Worm (Caenorhabditis elegans) whole organism, late embryonic: ENCODE results near the gene wbp-2.

Source experiments
- C08G9.2 ChIP-seq: sonication (generic microtip); optimal IDR thresholded peaks from 2 replicates; lab custom pipeline; 2016; ENCODE audit warnings: mild to moderate bottlenecking, missing genetic modification characterization, moderate library complexity, missing compliant biosample characterization
- F13H6.1 ChIP-seq: sonication (generic microtip); optimal IDR thresholded peaks from 2 replicates; lab custom pipeline; 2016; ENCODE audit warnings: missing genetic modification characterization, missing compliant biosample characterization
- K09A11.1 ChIP-seq: sonication (generic microtip); optimal IDR thresholded peaks from 2 replicates; lab custom pipeline; 2017; ENCODE audit warnings: antibody characterized with exemption, mild to moderate bottlenecking, missing genetic modification characterization, missing compliant biosample characterization; ENCODE audit not compliant: insufficient read depth
- ahr-1 ChIP-seq: sonication (generic microtip); optimal IDR thresholded peaks from 2 replicates; lab custom pipeline; 2016; ENCODE audit warnings: missing genetic modification characterization, missing compliant biosample characterization
- ama-1 ChIP-seq: fragments of 150-350 bp; optimal IDR thresholded peaks from 2 replicates; lab custom pipeline; 2014
- ceh-14 ChIP-seq: sonication (generic microtip); optimal IDR thresholded peaks from 2 replicates; lab custom pipeline; 2016; ENCODE audit warnings: missing genotype, missing genetic modification characterization, missing compliant biosample characterization
- ceh-2 ChIP-seq: sonication (generic microtip); optimal IDR thresholded peaks from 2 replicates; lab custom pipeline; 2016; ENCODE audit warnings: missing genotype, missing genetic modification characterization, missing compliant biosample characterization
- ceh-22 ChIP-seq: sonication (generic microtip); optimal IDR thresholded peaks from 2 replicates; lab custom pipeline; 2017; ENCODE audit warnings: missing biosample characterization, missing genetic modification characterization
- ceh-30 ChIP-seq: fragments of 150-350 bp; optimal IDR thresholded peaks from 2 replicates; lab custom pipeline; 2014; ENCODE audit warnings: missing biosample characterization, missing genetic modification characterization
- ceh-34 ChIP-seq: sonication (generic microtip); optimal IDR thresholded peaks from 2 replicates; lab custom pipeline; 2016; ENCODE audit warnings: mild to moderate bottlenecking, missing genetic modification characterization, missing compliant biosample characterization
- ceh-45 ChIP-seq: fragments of 200-800 bp; sonication (Bioruptor generic); IDR thresholded peaks from 2 replicates; pipeline ENCODE4 v1.3.6; 2022; ENCODE audit warnings: missing genetic modification reagents, missing genetic modification characterization, missing compliant biosample characterization
- ceh-6 ChIP-seq: fragments of 200-800 bp; sonication (Bioruptor generic); optimal IDR thresholded peaks from 2 replicates; lab custom pipeline; 2018; ENCODE audit warnings: mild to moderate bottlenecking, missing genetic modification characterization, missing compliant biosample characterization
- che-1 ChIP-seq: sonication (generic microtip); optimal IDR thresholded peaks from 2 replicates; lab custom pipeline; 2016; ENCODE audit warnings: mild to moderate bottlenecking, missing genetic modification characterization, missing compliant biosample characterization
- dve-1 ChIP-seq: sonication (generic microtip); optimal IDR thresholded peaks from 2 replicates; lab custom pipeline; 2017; ENCODE audit warnings: antibody characterized with exemption, mild to moderate bottlenecking, missing genetic modification characterization, missing compliant biosample characterization
- elt-2 ChIP-seq: sonication (generic microtip); optimal IDR thresholded peaks from 2 replicates; lab custom pipeline; 2016; ENCODE audit warnings: missing genetic modification reagents, missing genetic modification characterization, missing compliant biosample characterization
- ets-4 ChIP-seq: sonication (generic microtip); optimal IDR thresholded peaks from 2 replicates; lab custom pipeline; 2016; ENCODE audit warnings: missing genetic modification characterization, missing compliant biosample characterization
- fax-1 ChIP-seq: sonication (generic microtip); optimal IDR thresholded peaks from 2 replicates; lab custom pipeline; 2016; ENCODE audit warnings: missing genotype, missing genetic modification characterization, missing compliant biosample characterization
- fkh-10 ChIP-seq: fragments of 150-350 bp; optimal IDR thresholded peaks from 2 replicates; lab custom pipeline; 2014; ENCODE audit warnings: missing biosample characterization, missing genetic modification reagents, missing genetic modification characterization
- fkh-6 ChIP-seq: sonication (generic microtip); optimal IDR thresholded peaks from 2 replicates; lab custom pipeline; 2016; ENCODE audit warnings: missing genetic modification characterization, missing compliant biosample characterization
- hlh-15 ChIP-seq: sonication (generic microtip); optimal IDR thresholded peaks from 2 replicates; lab custom pipeline; 2016; ENCODE audit warnings: missing genetic modification characterization, missing compliant biosample characterization
- madf-2 ChIP-seq: sonication (generic microtip); optimal IDR thresholded peaks from 2 replicates; lab custom pipeline; 2017; ENCODE audit warnings: missing genetic modification characterization, missing compliant biosample characterization
- mec-3 ChIP-seq: sonication (generic microtip); optimal IDR thresholded peaks from 2 replicates; lab custom pipeline; 2016; ENCODE audit warnings: borderline replicate concordance, missing genetic modification characterization, missing compliant biosample characterization
- nfya-1 ChIP-seq: sonication (generic microtip); optimal IDR thresholded peaks from 2 replicates; lab custom pipeline; 2017; ENCODE audit warnings: missing genetic modification characterization, mild to moderate bottlenecking, missing compliant biosample characterization, antibody characterized with exemption, moderate library complexity
- nhr-11 ChIP-seq: fragments of 150-350 bp; optimal IDR thresholded peaks from 2 replicates; lab custom pipeline; 2014; ENCODE audit warnings: missing biosample characterization, missing genetic modification characterization
- nhr-232 ChIP-seq: sonication (generic microtip); optimal IDR thresholded peaks from 2 replicates; lab custom pipeline; 2016; ENCODE audit warnings: missing genetic modification characterization, missing compliant biosample characterization
- pag-3 ChIP-seq: sonication (generic microtip); optimal IDR thresholded peaks from 2 replicates; lab custom pipeline; 2016; ENCODE audit warnings: missing compliant biosample characterization, missing genetic modification characterization, borderline replicate concordance
- pat-9 ChIP-seq: fragments of 200-800 bp; sonication (Bioruptor generic); optimal IDR thresholded peaks from 2 replicates; lab custom pipeline; 2018; ENCODE audit warnings: mild to moderate bottlenecking, missing genetic modification characterization, moderate library complexity, missing compliant biosample characterization
- pax-1 ChIP-seq: fragments of 150-350 bp; optimal IDR thresholded peaks from 2 replicates; lab custom pipeline; 2014; ENCODE audit warnings: missing biosample characterization, missing genetic modification characterization
- pha-4 ChIP-seq: fragments of 150-350 bp; optimal IDR thresholded peaks from 2 replicates; lab custom pipeline; 2018; ENCODE audit warnings: missing biosample characterization, missing genetic modification reagents, missing genetic modification characterization
- pqm-1 ChIP-seq: sonication (generic microtip); optimal IDR thresholded peaks from 2 replicates; lab custom pipeline; 2016; ENCODE audit warnings: missing genetic modification characterization, missing compliant biosample characterization
- sdc-2 ChIP-seq: sonication (generic microtip); optimal IDR thresholded peaks from 2 replicates; lab custom pipeline; 2016; ENCODE audit warnings: missing genotype, missing genetic modification characterization, missing compliant biosample characterization
- sox-2 ChIP-seq: fragments of 200-800 bp; sonication (Bioruptor generic); IDR thresholded peaks from 2 replicates; pipeline ENCODE4 v1.3.6; 2022; ENCODE audit warnings: missing genetic modification reagents, missing genetic modification characterization, missing compliant biosample characterization
- sox-4 ChIP-seq: sonication (generic microtip); optimal IDR thresholded peaks from 2 replicates; lab custom pipeline; 2017; ENCODE audit warnings: mild to moderate bottlenecking, missing genetic modification characterization, inconsistent platforms, missing compliant biosample characterization
- syd-9 ChIP-seq: sonication (generic microtip); optimal IDR thresholded peaks from 2 replicates; lab custom pipeline; 2016; ENCODE audit warnings: mild to moderate bottlenecking, missing genetic modification characterization, moderate library complexity, missing compliant biosample characterization
- tbx-2 ChIP-seq: sonication (generic microtip); optimal IDR thresholded peaks from 2 replicates; lab custom pipeline; 2016; ENCODE audit warnings: missing genetic modification characterization, missing compliant biosample characterization
- tbx-7 ChIP-seq: sonication (generic microtip); optimal IDR thresholded peaks from 2 replicates; lab custom pipeline; 2016; ENCODE audit warnings: missing genotype, missing genetic modification characterization, missing compliant biosample characterization
- ttx-3 ChIP-seq: sonication (generic microtip); optimal IDR thresholded peaks from 2 replicates; lab custom pipeline; 2016; ENCODE audit warnings: missing genetic modification reagents, missing genetic modification characterization, missing compliant biosample characterization
- unc-86 ChIP-seq: sonication (generic microtip); optimal IDR thresholded peaks from 2 replicates; lab custom pipeline; 2016; ENCODE audit warnings: missing genetic modification characterization, missing compliant biosample characterization
- zip-5 ChIP-seq: sonication (generic microtip); optimal IDR thresholded peaks from 2 replicates; lab custom pipeline; 2016; ENCODE audit warnings: missing genetic modification characterization, missing compliant biosample characterization
- ztf-16 ChIP-seq: sonication (generic microtip); optimal IDR thresholded peaks from 2 replicates; lab custom pipeline; 2017; ENCODE audit warnings: missing genetic modification characterization, missing compliant biosample characterization

wbp-2 gene

ce11 chrII:9333714-9334113, 4.1 kb downstream of the wbp-2 start, which contains the start of gene scp-1:
TSS of gene scp-1 (plus strand) at chrII:9334014.
- TF ChIP-seq sox-4 (tag; lab: Kevin White, UChicago) (no peak), tbx-2 (tag; lab: Kevin White, UChicago) (no peak), zip-5 (no peak), unc-86 (tag; lab: Kevin White, UChicago) (no peak), pqm-1 (tag; lab: Kevin White, UChicago) (no peak), nhr-11 (tag; lab: Kevin White, UChicago) (no peak), nhr-232 (tag; lab: Kevin White, UChicago) (no peak), elt-2 (tag; lab: Kevin White, UChicago) (no peak), ttx-3 (no peak), pax-1 (tag; lab: Kevin White, UChicago) (no peak), ceh-34 (tag; lab: Kevin White, UChicago) (no peak), syd-9 (tag; lab: Kevin White, UChicago) (no peak)

ce11 chrII:9336651-9337050, 7.1 kb downstream of the wbp-2 start:
- TF ChIP-seq madf-2 (tag; lab: Kevin White, UChicago) (no peak), fkh-10 (GFP tag; lab: Kevin White, UChicago) (no peak), dve-1 (tag; lab: Kevin White, UChicago) (no peak), tbx-2 (tag; lab: Kevin White, UChicago) (no peak), ceh-2 (tag; lab: Kevin White, UChicago) (no peak), fkh-6 (tag; lab: Kevin White, UChicago) (no peak), ztf-16 (tag; lab: Kevin White, UChicago) (no peak), ceh-30 (tag; lab: Kevin White, UChicago) (no peak), ets-4 (tag; lab: Kevin White, UChicago) (no peak), K09A11.1 (no peak), elt-2 (tag; lab: Kevin White, UChicago) (no peak), tbx-7 (tag; lab: Kevin White, UChicago) (no peak), pag-3 (tag; lab: Kevin White, UChicago) (no peak), ttx-3 (no peak), sox-2 (GFP tag; lab: Robert Waterston, UW) (no peak), ceh-45 (GFP tag; lab: Robert Waterston, UW) (no peak), ceh-14 (tag; lab: Kevin White, UChicago) (no peak), ceh-34 (tag; lab: Kevin White, UChicago) (no peak), F13H6.1 (tag; lab: Kevin White, UChicago) (no peak), fax-1 (no peak)

- TF ChIP-seq ama-1 (no peak), mec-3 (tag; lab: Kevin White, UChicago) (no peak), C08G9.2 (tag; lab: Kevin White, UChicago) (no peak), hlh-15 (tag; lab: Kevin White, UChicago) (no peak), tbx-2 (tag; lab: Kevin White, UChicago) (no peak), ceh-22 (tag; lab: Kevin White, UChicago) (no peak), pha-4 (tag; lab: Kevin White, UChicago) (no peak), che-1 (no peak), ceh-6 (no peak)
- TF ChIP-seq, all 69 proteins: peak for 0
Measured at ce11 chrII:9338859-9339258, 9.3 kb downstream of the wbp-2 start, which contains the start of gene ttll-12. TSS of gene ttll-12 (plus strand) at chrII:9338997.

- TF ChIP-seq sdc-2 (tag; lab: Kevin White, UChicago) (no peak), ahr-1 (tag; lab: Kevin White, UChicago) (no peak), ama-1 (no peak), nfya-1 (tag; lab: Kevin White, UChicago) (no peak), C08G9.2 (tag; lab: Kevin White, UChicago) (no peak), K09A11.1 (no peak), pat-9 (no peak), zip-5 (no peak), ceh-14 (tag; lab: Kevin White, UChicago) (no peak)
Measured at ce11 chrII:9343955-9344354, 14.4 kb downstream of the wbp-2 start.
